Fruit fly (Drosophila melanogaster) whole organism: ENCODE data around the gene CG13004.

Source experiments
- CG8478 ChIP-seq: fragments of >200 bp; optimal IDR thresholded peaks from 2 replicates; lab custom pipeline; 2018; ENCODE audit warnings: inconsistent platforms
- Dll ChIP-seq: fragments of >200 bp; optimal IDR thresholded peaks from 2 replicates; lab custom pipeline; 2017
- EcR ChIP-seq, 2 experiments: fragments of >200 bp; optimal IDR thresholded peaks; 2 replicates each; lab custom pipeline; 2017; ENCODE audit warnings: missing biosample characterization in 2 of 2, missing genetic modification characterization in 2 of 2, missing genetic modification reagents in 2 of 2
- psq ChIP-seq: fragments of >200 bp; optimal IDR thresholded peaks from 2 replicates; lab custom pipeline; 2017
- usp ChIP-seq: fragments of >200 bp; optimal IDR thresholded peaks from 2 replicates; lab custom pipeline; 2017; ENCODE audit warnings: missing biosample characterization, missing genetic modification characterization, mixed read lengths

DNA sequence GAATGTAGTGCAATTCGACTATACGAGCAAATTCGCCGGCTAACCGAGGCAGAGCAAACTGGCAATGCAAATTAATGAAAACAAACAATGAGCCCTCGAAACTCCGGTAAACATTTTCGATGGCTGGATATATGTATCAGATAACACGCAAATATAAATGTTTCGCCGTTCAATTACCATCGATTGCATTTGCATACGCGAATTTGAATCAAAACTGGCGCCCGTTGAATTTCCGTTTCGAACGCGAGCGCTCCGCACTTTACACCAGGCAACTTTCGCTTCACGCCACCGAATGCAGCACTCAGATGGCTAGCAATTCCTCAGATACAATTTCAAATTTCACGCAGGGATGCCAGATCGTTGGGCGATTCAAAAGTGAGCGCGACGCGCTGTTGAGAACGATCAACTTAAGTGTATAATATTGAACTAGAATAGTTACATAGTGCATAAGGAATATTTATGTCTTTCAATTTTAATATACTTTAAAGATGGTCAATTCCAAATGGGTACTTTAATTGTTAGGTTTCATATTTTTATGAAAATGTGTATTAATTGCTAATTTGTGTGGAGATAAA, 52.1 kb downstream of the CG13004 start, which contains the start of gene if:
- no peak for TF ChIP-seq usp (GFP tag; lab: Kevin White, UChicago)
- TF ChIP-seq EcR (GFP tag; optimal IDR thresholded peaks at IDR 0.05; lab: Kevin White, UChicago) = no peak
- no peak for TF ChIP-seq CG8478 (lab: Kevin White, UChicago)
- TF ChIP-seq psq (lab: Kevin White, UChicago) = no peak
- no peak for TF ChIP-seq Dll (lab: Kevin White, UChicago)
